Worm (Caenorhabditis elegans) whole organism, young adult: ENCODE measurements around the gene brap-2.

Source experiments
- B0336.3 ChIP-seq: fragments of 200-800 bp; sonication (Bioruptor generic); IDR thresholded peaks from 2 replicates; pipeline ENCODE4 v1.3.6; 2022; ENCODE audit warnings: missing genetic modification characterization, missing compliant biosample characterization
- C06A6.2 ChIP-seq: fragments of 200-800 bp; sonication (Bioruptor generic); conservative IDR thresholded peaks from 2 replicates; pipeline ENCODE4 v1.3.6; 2022; ENCODE audit warnings: missing genetic modification characterization, missing compliant biosample characterization
- F33H1.4 ChIP-seq: fragments of 200-800 bp; sonication (Bioruptor generic); IDR thresholded peaks from 2 replicates; pipeline ENCODE4 v1.3.6; 2022; ENCODE audit warnings: missing genetic modification reagents, missing genetic modification characterization, missing compliant biosample characterization
- F52B5.7 ChIP-seq: sonication (generic microtip); optimal IDR thresholded peaks from 2 replicates; lab custom pipeline; 2016; ENCODE audit warnings: mild to moderate bottlenecking, missing genetic modification characterization, missing compliant biosample characterization
- Y53F4B.3 ChIP-seq: fragments of 200-800 bp; sonication (Bioruptor generic); IDR thresholded peaks from 2 replicates; pipeline ENCODE4 v1.3.6; 2022; ENCODE audit warnings: missing genetic modification reagents, missing genetic modification characterization, missing compliant biosample characterization
- Y79H2A.3 ChIP-seq: fragments of 200-800 bp; sonication (Bioruptor generic); conservative IDR thresholded peaks from 2 replicates; pipeline ENCODE4 v1.3.6; 2022; ENCODE audit warnings: missing genetic modification reagents, missing genetic modification characterization, missing compliant biosample characterization
- atf-7 ChIP-seq: sonication (generic microtip); optimal IDR thresholded peaks from 2 replicates; lab custom pipeline; 2017; ENCODE audit warnings: mild to moderate bottlenecking, missing genetic modification characterization, missing compliant biosample characterization
- athp-1 ChIP-seq: sonication (generic microtip); optimal IDR thresholded peaks from 2 replicates; lab custom pipeline; 2017; ENCODE audit warnings: mild to moderate bottlenecking, missing genetic modification characterization, missing compliant biosample characterization
- bed-2 ChIP-seq: fragments of 200-800 bp; sonication (Bioruptor generic); IDR thresholded peaks from 2 replicates; pipeline ENCODE4 v1.3.6; 2022; ENCODE audit warnings: missing genetic modification reagents, missing genetic modification characterization, missing compliant biosample characterization
- ccch-3 ChIP-seq: fragments of 200-800 bp; sonication (Bioruptor generic); optimal IDR thresholded peaks from 2 replicates; lab custom pipeline; 2018; ENCODE audit warnings: mild to moderate bottlenecking, missing genetic modification characterization, missing compliant biosample characterization
- cebp-1 ChIP-seq, 2 experiments: fragments of 200-800 bp in 1 of 2; sonication (Bioruptor generic) in 1 of 2; sonication (generic microtip) in 1 of 2; IDR thresholded peaks in 1 of 2; optimal IDR thresholded peaks in 1 of 2; 2 replicates each; pipeline versions ENCODE4 v1.3.6 to Lab custom; 2017 to 2022; ENCODE audit warnings: missing compliant biosample characterization in 2 of 2, missing genetic modification characterization in 2 of 2, mild to moderate bottlenecking in 1 of 2, missing genetic modification reagents in 1 of 2, moderate library complexity in 1 of 2
- ceh-40 ChIP-seq: fragments of 200-800 bp; sonication (Bioruptor generic); IDR thresholded peaks from 2 replicates; pipeline ENCODE4 v1.3.6; 2022; ENCODE audit warnings: missing genetic modification characterization, missing compliant biosample characterization
- ceh-58 ChIP-seq: fragments of 200-800 bp; sonication (Bioruptor generic); IDR thresholded peaks from 2 replicates; pipeline ENCODE4 v1.3.6; 2022; ENCODE audit warnings: missing genetic modification characterization, missing compliant biosample characterization
- ceh-79 ChIP-seq: sonication (generic microtip); optimal IDR thresholded peaks from 2 replicates; lab custom pipeline; 2017; ENCODE audit warnings: mild to moderate bottlenecking, missing genetic modification characterization, missing compliant biosample characterization
- die-1 ChIP-seq: sonication (generic microtip); optimal IDR thresholded peaks from 2 replicates; lab custom pipeline; 2016; ENCODE audit warnings: missing genotype, mild to moderate bottlenecking, missing genetic modification characterization, missing compliant biosample characterization
- egrh-3 ChIP-seq: fragments of 200-800 bp; sonication (Bioruptor generic); IDR thresholded peaks from 2 replicates; pipeline ENCODE4 v1.3.6; 2022; ENCODE audit warnings: missing genetic modification reagents, missing genetic modification characterization, missing compliant biosample characterization
- ekl-4 ChIP-seq: fragments of 200-800 bp; sonication (Bioruptor generic); IDR thresholded peaks from 2 replicates; pipeline ENCODE4 v1.3.6; 2022; ENCODE audit warnings: missing genetic modification reagents, missing genetic modification characterization, missing compliant biosample characterization
- gei-17 ChIP-seq: fragments of 200-800 bp; sonication (Bioruptor generic); optimal IDR thresholded peaks from 2 replicates; lab custom pipeline; 2018; ENCODE audit warnings: mild to moderate bottlenecking, missing genetic modification characterization, missing compliant biosample characterization
- him-1 ChIP-seq: sonication (generic microtip); optimal IDR thresholded peaks from 2 replicates; lab custom pipeline; 2016; ENCODE audit warnings: missing genotype, missing genetic modification reagents, missing genetic modification characterization, missing compliant biosample characterization
- hlh-26 ChIP-seq: fragments of 200-800 bp; sonication (Bioruptor generic); conservative IDR thresholded peaks from 2 replicates; pipeline ENCODE4 v1.3.6; 2022; ENCODE audit warnings: missing genetic modification reagents, missing genetic modification characterization, missing compliant biosample characterization
- hmg-20 ChIP-seq: fragments of 200-800 bp; sonication (Bioruptor generic); IDR thresholded peaks from 2 replicates; pipeline ENCODE4 v1.3.6; 2022; ENCODE audit warnings: missing genetic modification reagents, missing genetic modification characterization, missing compliant biosample characterization
- let-607 ChIP-seq, 2 experiments: fragments of 200-800 bp in 1 of 2; sonication (Bioruptor generic) in 1 of 2; sonication (generic microtip) in 1 of 2; optimal IDR thresholded peaks; 2 replicates each; lab custom pipeline; 2016 to 2018; ENCODE audit warnings: mild to moderate bottlenecking in 2 of 2, missing compliant biosample characterization in 2 of 2, missing genetic modification characterization in 2 of 2, moderate library complexity in 2 of 2, missing genotype in 1 of 2
- lin-35 ChIP-seq, 3 experiments: fragments of 150-350 bp in 2 of 3; sonication (generic microtip) in 1 of 3; optimal IDR thresholded peaks; 2 replicates each; lab custom pipeline; 2014 to 2018; ENCODE audit warnings: missing biosample characterization in 3 of 3, missing genetic modification characterization in 3 of 3, missing genetic modification reagents in 3 of 3
- lin-54 ChIP-seq: fragments of 200-800 bp; sonication (Bioruptor generic); optimal IDR thresholded peaks from 2 replicates; lab custom pipeline; 2018; ENCODE audit warnings: mild to moderate bottlenecking, missing genetic modification characterization, missing compliant biosample characterization
- lsl-1 ChIP-seq: fragments of 200-800 bp; sonication (Bioruptor generic); optimal IDR thresholded peaks from 2 replicates; lab custom pipeline; 2018; ENCODE audit warnings: mild to moderate bottlenecking, missing genetic modification characterization, moderate library complexity, missing compliant biosample characterization
- lsy-27 ChIP-seq: sonication (generic microtip); optimal IDR thresholded peaks from 2 replicates; lab custom pipeline; 2017; ENCODE audit warnings: missing genetic modification characterization, mild to moderate bottlenecking, missing compliant biosample characterization, antibody characterized with exemption, missing genotype, borderline replicate concordance; ENCODE audit not compliant: insufficient read depth
- madf-6 ChIP-seq: fragments of 200-800 bp; sonication (Bioruptor generic); IDR thresholded peaks from 2 replicates; pipeline ENCODE4 v1.3.6; 2022; ENCODE audit warnings: missing genetic modification reagents, missing genetic modification characterization, missing compliant biosample characterization
- madf-8 ChIP-seq: fragments of 200-800 bp; sonication (Bioruptor generic); conservative IDR thresholded peaks from 2 replicates; pipeline ENCODE4 v1.3.6; 2022; ENCODE audit warnings: missing genetic modification reagents, missing genetic modification characterization, missing compliant biosample characterization
- mcd-1 ChIP-seq: fragments of 200-800 bp; sonication (Bioruptor generic); IDR thresholded peaks from 2 replicates; pipeline ENCODE4 v1.3.6; 2022; ENCODE audit warnings: missing genetic modification reagents, missing genetic modification characterization, missing compliant biosample characterization
- mel-28 ChIP-seq: sonication (generic microtip); optimal IDR thresholded peaks from 2 replicates; lab custom pipeline; 2016; ENCODE audit warnings: borderline replicate concordance, mild to moderate bottlenecking, missing genetic modification characterization, missing compliant biosample characterization
- mxl-1 ChIP-seq: sonication (generic microtip); optimal IDR thresholded peaks from 2 replicates; lab custom pipeline; 2016; ENCODE audit warnings: missing genetic modification characterization, missing compliant biosample characterization
- nhr-120 ChIP-seq: fragments of 200-800 bp; sonication (Bioruptor generic); IDR thresholded peaks from 2 replicates; pipeline ENCODE4 v1.3.6; 2022; ENCODE audit warnings: missing genetic modification characterization, missing compliant biosample characterization
- nhr-179 ChIP-seq: sonication (generic microtip); optimal IDR thresholded peaks from 2 replicates; lab custom pipeline; 2016; ENCODE audit warnings: mild to moderate bottlenecking, missing genetic modification characterization, missing compliant biosample characterization
- nhr-27 ChIP-seq: fragments of 200-800 bp; sonication (Bioruptor generic); optimal IDR thresholded peaks from 2 replicates; lab custom pipeline; 2018; ENCODE audit warnings: mild to moderate bottlenecking, missing genetic modification characterization, moderate library complexity, missing compliant biosample characterization
- repo-1 ChIP-seq: sonication (generic microtip); optimal IDR thresholded peaks from 2 replicates; lab custom pipeline; 2017; ENCODE audit warnings: mild to moderate bottlenecking, missing genetic modification characterization, missing compliant biosample characterization
- sdz-38 ChIP-seq: sonication (generic microtip); optimal IDR thresholded peaks from 2 replicates; lab custom pipeline; 2016; ENCODE audit warnings: missing genotype, missing genetic modification characterization, missing compliant biosample characterization
- sea-2 ChIP-seq: fragments of 200-800 bp; sonication (Bioruptor generic); IDR thresholded peaks from 2 replicates; pipeline ENCODE4 v1.3.6; 2022; ENCODE audit warnings: missing genetic modification characterization, missing compliant biosample characterization
- snpc-4 ChIP-seq, 5 experiments: fragments of 150-350 bp in 1 of 5; sonication (generic microtip) in 4 of 5; optimal IDR thresholded peaks; 2 replicates each; lab custom pipeline; 2014 to 2018; ENCODE audit warnings: missing genetic modification characterization in 5 of 5, missing biosample characterization in 3 of 5, antibody characterized with exemption in 2 of 5, mild to moderate bottlenecking in 2 of 5, missing compliant biosample characterization in 2 of 5, missing genotype in 2 of 5, moderate library complexity in 2 of 5, missing genetic modification reagents in 1 of 5
- tbx-9 ChIP-seq: sonication (generic microtip); optimal IDR thresholded peaks from 2 replicates; lab custom pipeline; 2016; ENCODE audit warnings: borderline replicate concordance, missing genetic modification characterization, inconsistent platforms, missing compliant biosample characterization
- xnd-1 ChIP-seq: sonication (generic microtip); optimal IDR thresholded peaks from 2 replicates; lab custom pipeline; 2016; ENCODE audit warnings: missing genotype, missing genetic modification reagents, missing genetic modification characterization, missing compliant biosample characterization
- zim-3 ChIP-seq: sonication (generic microtip); optimal IDR thresholded peaks from 2 replicates; lab custom pipeline; 2017; ENCODE audit warnings: mild to moderate bottlenecking, missing genetic modification characterization, moderate library complexity, missing compliant biosample characterization
- ztf-3 ChIP-seq: fragments of 200-800 bp; sonication (Bioruptor generic); optimal IDR thresholded peaks from 2 replicates; lab custom pipeline; 2018; ENCODE audit warnings: mild to moderate bottlenecking, missing genetic modification characterization, missing compliant biosample characterization
- ztf-6 ChIP-seq: fragments of 200-800 bp; sonication (Bioruptor generic); IDR thresholded peaks from 2 replicates; pipeline ENCODE4 v1.3.6; 2022; ENCODE audit warnings: missing genetic modification reagents, missing genetic modification characterization, missing compliant biosample characterization

brap-2 gene

ce11 chrII:5425633-5426032 is 32.6 kb upstream of the brap-2 start, which contains the start of gene F07F6.8:
Gene F07F6.8 (minus strand): TSS chrII:5425733.
- no peak for TF ChIP-seq F52B5.7 (tag; lab: Kevin White, UChicago)
- TF ChIP-seq repo-1 (tag; lab: Kevin White, UChicago) = peak; percentile 16
- TF ChIP-seq madf-6 = 0 out of 2 replicates have a peak, but pooled peaks have one; percentile 14
- TF ChIP-seq snpc-4 (GFP tag; optimal IDR thresholded peaks at IDR 0.05; lab: Kevin White, UChicago) = no peak
- TF ChIP-seq snpc-4 (tag; optimal IDR thresholded peaks at IDR 0.05; lab: Kevin White, UChicago) = no peak
- no peak for TF ChIP-seq nhr-120
- peak; percentile 6 for TF ChIP-seq mxl-1 (tag; lab: Kevin White, UChicago)
- TF ChIP-seq athp-1 = no peak

- no peak for TF ChIP-seq repo-1 (tag; lab: Kevin White, UChicago)
- no peak for TF ChIP-seq ccch-3 (GFP tag; lab: Kevin White, UChicago)
- TF ChIP-seq hlh-26 = no peak
- no peak for TF ChIP-seq gei-17 (GFP tag; lab: Kevin White, UChicago)
- no peak for TF ChIP-seq bed-2
- TF ChIP-seq F33H1.4 (GFP tag; lab: Robert Waterston, UW) = peak; percentile 76
- TF ChIP-seq ceh-40 (GFP tag; lab: Robert Waterston, UW) = no peak
- TF ChIP-seq him-1 = peak; percentile 15
- TF ChIP-seq athp-1 = no peak
- TF ChIP-seq mel-28 (tag; lab: Kevin White, UChicago) = no peak
- no peak for TF ChIP-seq zim-3
- no peak for TF ChIP-seq egrh-3 (GFP tag; lab: Robert Waterston, UW)
- no peak for TF ChIP-seq tbx-9 (tag; lab: Kevin White, UChicago)
- TF ChIP-seq lsl-1 = peak; percentile 93
- TF ChIP-seq C06A6.2 = no peak
- TF ChIP-seq B0336.3 (GFP tag; lab: Robert Waterston, UW) = no peak
- peak; percentile 67 for TF ChIP-seq xnd-1
- no peak for TF ChIP-seq nhr-179
- no peak for TF ChIP-seq sdz-38
- TF ChIP-seq ztf-6 (GFP tag; lab: Robert Waterston, UW) = no peak
- TF ChIP-seq ceh-79 (tag; lab: Kevin White, UChicago) = no peak
- no peak for TF ChIP-seq sea-2 (GFP tag; lab: Robert Waterston, UW)
- TF ChIP-seq cebp-1 (GFP tag; IDR thresholded peaks at IDR 0.05; lab: Robert Waterston, UW) = no peak
- no peak for TF ChIP-seq cebp-1 (tag; optimal IDR thresholded peaks at IDR 0.05; lab: Kevin White, UChicago)
- TF ChIP-seq Y79H2A.3 (GFP tag; lab: Robert Waterston, UW) = no peak
- peak; percentile 49 for TF ChIP-seq madf-8 (GFP tag; lab: Robert Waterston, UW)
- no peak for TF ChIP-seq Y53F4B.3
- TF ChIP-seq nhr-27 (tag; lab: Kevin White, UChicago) = no peak
- no peak for TF ChIP-seq lin-35 (GFP tag; optimal IDR thresholded peaks at IDR 0.05; lab: Kevin White, UChicago)
- TF ChIP-seq madf-6 = peak; percentile 85
- TF ChIP-seq ztf-3 (GFP tag; lab: Kevin White, UChicago) = no peak
- TF ChIP-seq snpc-4 (GFP tag; optimal IDR thresholded peaks at IDR 0.05; lab: Kevin White, UChicago) = no peak
- peak in 1 of 4 experiments; percentile 14 for TF ChIP-seq snpc-4 (tag; optimal IDR thresholded peaks at IDR 0.05; lab: Kevin White, UChicago)
- TF ChIP-seq ekl-4 = no peak
- no peak for TF ChIP-seq die-1 (tag; lab: Kevin White, UChicago)
- no peak for TF ChIP-seq let-607 (tag; optimal IDR thresholded peaks at IDR 0.05; lab: Kevin White, UChicago)
- peak; percentile 20; the same call in 1 of the 2 replicates for TF ChIP-seq mcd-1 (GFP tag; lab: Robert Waterston, UW)
- TF ChIP-seq atf-7 (tag; lab: Kevin White, UChicago) = no peak
- no peak for TF ChIP-seq lsy-27 (tag; lab: Kevin White, UChicago)
- TF ChIP-seq lin-54 = peak; percentile 24
- no peak for TF ChIP-seq hmg-20 (GFP tag; lab: Robert Waterston, UW)
- TF ChIP-seq ceh-58 (GFP tag; lab: Robert Waterston, UW) = no peak
These were observed 30.8 kb upstream of the brap-2 start, which contains the start of gene F07F6.7 for ce11 chrII:5423832-5424231. Gene F07F6.7 (minus strand): TSS chrII:5423858.
